Worm (Caenorhabditis elegans) whole organism, young adult: Measurements from ENCODE around the gene Y69A2AR.50.

Experiments used
- B0035.1 ChIP-seq: sonication (generic microtip); optimal IDR thresholded peaks from 2 replicates; lab custom pipeline; 2016; ENCODE audit warnings: missing genetic modification characterization, mild to moderate bottlenecking, missing compliant biosample characterization, missing genotype, missing genetic modification reagents
- D2030.7 ChIP-seq: fragments of 200-800 bp; sonication (Bioruptor generic); IDR thresholded peaks from 2 replicates; pipeline ENCODE4 v1.3.6; 2022; ENCODE audit warnings: missing genetic modification reagents, missing genetic modification characterization, missing compliant biosample characterization
- F37B4.10 ChIP-seq: fragments of 200-800 bp; sonication (Bioruptor generic); IDR thresholded peaks from 2 replicates; pipeline ENCODE4 v1.3.6; 2022; ENCODE audit warnings: missing genetic modification characterization, missing compliant biosample characterization
- F49E8.2 ChIP-seq: sonication (generic microtip); optimal IDR thresholded peaks from 3 replicates; lab custom pipeline; 2017; ENCODE audit warnings: missing genetic modification characterization, mild to moderate bottlenecking, missing compliant biosample characterization, antibody characterized with exemption, moderate library complexity; ENCODE audit not compliant: insufficient read depth
- F52B5.7 ChIP-seq: sonication (generic microtip); optimal IDR thresholded peaks from 2 replicates; lab custom pipeline; 2016; ENCODE audit warnings: mild to moderate bottlenecking, missing genetic modification characterization, missing compliant biosample characterization
- F55B11.4 ChIP-seq: sonication (generic microtip); optimal IDR thresholded peaks from 2 replicates; lab custom pipeline; 2016; ENCODE audit warnings: missing compliant biosample characterization, missing genetic modification characterization, borderline replicate concordance; ENCODE audit not compliant: insufficient read depth
- K12H6.12 ChIP-seq: fragments of 200-800 bp; sonication (Bioruptor generic); optimal IDR thresholded peaks from 2 replicates; lab custom pipeline; 2018; ENCODE audit warnings: mild to moderate bottlenecking, missing genetic modification characterization, missing compliant biosample characterization
- T07F8.4 ChIP-seq: sonication (generic microtip); optimal IDR thresholded peaks from 2 replicates; lab custom pipeline; 2016; ENCODE audit warnings: mild to moderate bottlenecking, missing genetic modification characterization, moderate library complexity, missing compliant biosample characterization
- T26A5.8 ChIP-seq: sonication (generic microtip); optimal IDR thresholded peaks from 2 replicates; lab custom pipeline; 2016; ENCODE audit warnings: missing genetic modification characterization, missing compliant biosample characterization
- Y79H2A.3 ChIP-seq: fragments of 200-800 bp; sonication (Bioruptor generic); conservative IDR thresholded peaks from 2 replicates; pipeline ENCODE4 v1.3.6; 2022; ENCODE audit warnings: missing genetic modification reagents, missing genetic modification characterization, missing compliant biosample characterization
- akir-1 ChIP-seq: fragments of 200-800 bp; sonication (Bioruptor generic); optimal IDR thresholded peaks from 2 replicates; lab custom pipeline; 2018; ENCODE audit warnings: mild to moderate bottlenecking, missing genetic modification characterization, moderate library complexity, missing compliant biosample characterization
- atf-7 ChIP-seq: sonication (generic microtip); optimal IDR thresholded peaks from 2 replicates; lab custom pipeline; 2017; ENCODE audit warnings: mild to moderate bottlenecking, missing genetic modification characterization, missing compliant biosample characterization
- attf-3 ChIP-seq: fragments of 200-800 bp; sonication (Bioruptor generic); conservative IDR thresholded peaks from 2 replicates; pipeline ENCODE4 v1.3.6; 2022; ENCODE audit warnings: missing genetic modification reagents, missing genetic modification characterization, missing compliant biosample characterization
- attf-5 ChIP-seq: fragments of 200-800 bp; sonication (Bioruptor generic); optimal IDR thresholded peaks from 2 replicates; lab custom pipeline; 2018; ENCODE audit warnings: mild to moderate bottlenecking, missing genetic modification characterization, missing compliant biosample characterization
- attf-6 ChIP-seq: fragments of 200-800 bp; sonication (Bioruptor generic); IDR thresholded peaks from 2 replicates; pipeline ENCODE4 v1.3.6; 2022; ENCODE audit warnings: missing genetic modification reagents, missing genetic modification characterization, missing compliant biosample characterization
- bed-2 ChIP-seq: fragments of 200-800 bp; sonication (Bioruptor generic); IDR thresholded peaks from 2 replicates; pipeline ENCODE4 v1.3.6; 2022; ENCODE audit warnings: missing genetic modification reagents, missing genetic modification characterization, missing compliant biosample characterization
- ceh-27 ChIP-seq: fragments of 200-800 bp; sonication (Bioruptor generic); optimal IDR thresholded peaks from 2 replicates; lab custom pipeline; 2018; ENCODE audit warnings: mild to moderate bottlenecking, missing genetic modification characterization, moderate library complexity, missing compliant biosample characterization
- ceh-40 ChIP-seq: fragments of 200-800 bp; sonication (Bioruptor generic); IDR thresholded peaks from 2 replicates; pipeline ENCODE4 v1.3.6; 2022; ENCODE audit warnings: missing genetic modification characterization, missing compliant biosample characterization
- dox-1 ChIP-seq: fragments of 200-800 bp; sonication (Bioruptor generic); IDR thresholded peaks from 2 replicates; pipeline ENCODE4 v1.3.6; 2022; ENCODE audit warnings: missing genetic modification reagents, missing genetic modification characterization, missing compliant biosample characterization
- dpl-1 ChIP-seq: fragments of 150-350 bp; optimal IDR thresholded peaks from 2 replicates; lab custom pipeline; 2014; ENCODE audit warnings: missing biosample characterization, missing genetic modification reagents, missing genetic modification characterization
- egl-18 ChIP-seq: fragments of 200-800 bp; sonication (Bioruptor generic); IDR thresholded peaks from 2 replicates; pipeline ENCODE4 v1.3.6; 2022; ENCODE audit warnings: missing genetic modification reagents, missing genetic modification characterization, missing compliant biosample characterization
- ekl-4 ChIP-seq: fragments of 200-800 bp; sonication (Bioruptor generic); IDR thresholded peaks from 2 replicates; pipeline ENCODE4 v1.3.6; 2022; ENCODE audit warnings: missing genetic modification reagents, missing genetic modification characterization, missing compliant biosample characterization
- ets-4 ChIP-seq: fragments of 200-800 bp; sonication (Bioruptor generic); optimal IDR thresholded peaks from 2 replicates; lab custom pipeline; 2018; ENCODE audit warnings: mild to moderate bottlenecking, missing genetic modification characterization, missing compliant biosample characterization
- gei-17 ChIP-seq: fragments of 200-800 bp; sonication (Bioruptor generic); optimal IDR thresholded peaks from 2 replicates; lab custom pipeline; 2018; ENCODE audit warnings: mild to moderate bottlenecking, missing genetic modification characterization, missing compliant biosample characterization
- hlh-26 ChIP-seq: fragments of 200-800 bp; sonication (Bioruptor generic); conservative IDR thresholded peaks from 2 replicates; pipeline ENCODE4 v1.3.6; 2022; ENCODE audit warnings: missing genetic modification reagents, missing genetic modification characterization, missing compliant biosample characterization
- hmg-1.2 ChIP-seq: fragments of 200-800 bp; sonication (Bioruptor generic); IDR thresholded peaks from 2 replicates; pipeline ENCODE4 v1.3.6; 2022; ENCODE audit warnings: missing genetic modification reagents, missing genetic modification characterization, missing compliant biosample characterization
- hrde-1 ChIP-seq: sonication (generic microtip); optimal IDR thresholded peaks from 2 replicates; lab custom pipeline; 2016; ENCODE audit warnings: missing genetic modification characterization, mild to moderate bottlenecking, missing compliant biosample characterization, moderate library complexity, missing genotype, missing genetic modification reagents, borderline replicate concordance
- let-607 ChIP-seq, 2 experiments: fragments of 200-800 bp in 1 of 2; sonication (Bioruptor generic) in 1 of 2; sonication (generic microtip) in 1 of 2; optimal IDR thresholded peaks; 2 replicates each; lab custom pipeline; 2016 to 2018; ENCODE audit warnings: mild to moderate bottlenecking in 2 of 2, missing compliant biosample characterization in 2 of 2, missing genetic modification characterization in 2 of 2, moderate library complexity in 2 of 2, missing genotype in 1 of 2
- lin-26 ChIP-seq: fragments of 200-800 bp; sonication (Bioruptor generic); IDR thresholded peaks from 2 replicates; pipeline ENCODE4 v1.3.6; 2022; ENCODE audit warnings: missing genetic modification reagents, missing genetic modification characterization, missing compliant biosample characterization
- lin-40 ChIP-seq: sonication (generic microtip); optimal IDR thresholded peaks from 2 replicates; lab custom pipeline; 2016; ENCODE audit warnings: missing genetic modification characterization, mild to moderate bottlenecking, missing compliant biosample characterization, missing genotype, missing genetic modification reagents
- madf-8 ChIP-seq: fragments of 200-800 bp; sonication (Bioruptor generic); conservative IDR thresholded peaks from 2 replicates; pipeline ENCODE4 v1.3.6; 2022; ENCODE audit warnings: missing genetic modification reagents, missing genetic modification characterization, missing compliant biosample characterization
- mel-28 ChIP-seq: sonication (generic microtip); optimal IDR thresholded peaks from 2 replicates; lab custom pipeline; 2016; ENCODE audit warnings: borderline replicate concordance, mild to moderate bottlenecking, missing genetic modification characterization, missing compliant biosample characterization
- mxl-1 ChIP-seq: sonication (generic microtip); optimal IDR thresholded peaks from 2 replicates; lab custom pipeline; 2016; ENCODE audit warnings: missing genetic modification characterization, missing compliant biosample characterization
- nfya-1 ChIP-seq: sonication (generic microtip); optimal IDR thresholded peaks from 2 replicates; lab custom pipeline; 2017; ENCODE audit warnings: antibody characterized with exemption, missing compliant biosample characterization, missing genetic modification characterization, borderline replicate concordance; ENCODE audit not compliant: insufficient read depth
- nhr-80 ChIP-seq: sonication (generic microtip); optimal IDR thresholded peaks from 2 replicates; lab custom pipeline; 2016; ENCODE audit warnings: missing genetic modification characterization, missing compliant biosample characterization
- nhr-90 ChIP-seq: sonication (generic microtip); optimal IDR thresholded peaks from 2 replicates; lab custom pipeline; 2016; ENCODE audit warnings: missing genotype, mild to moderate bottlenecking, missing genetic modification characterization, missing compliant biosample characterization
- rec-8 ChIP-seq, 2 experiments: sonication (generic microtip); optimal IDR thresholded peaks; 2 replicates each; lab custom pipeline; 2016; ENCODE audit warnings: mild to moderate bottlenecking in 2 of 2, missing genetic modification characterization in 2 of 2, missing genetic modification reagents in 2 of 2, missing genotype in 2 of 2, missing biosample characterization in 1 of 2, missing compliant biosample characterization in 1 of 2, moderate library complexity in 1 of 2
- snpc-1.3 ChIP-seq: sonication (generic microtip); optimal IDR thresholded peaks from 2 replicates; lab custom pipeline; 2017; ENCODE audit warnings: missing genetic modification characterization, mild to moderate bottlenecking, missing compliant biosample characterization, antibody characterized with exemption, moderate library complexity, missing genotype, missing genetic modification reagents; ENCODE audit not compliant: insufficient read depth
- tbx-9 ChIP-seq: sonication (generic microtip); optimal IDR thresholded peaks from 2 replicates; lab custom pipeline; 2016; ENCODE audit warnings: borderline replicate concordance, missing genetic modification characterization, inconsistent platforms, missing compliant biosample characterization
- unc-130 ChIP-seq: sonication (generic microtip); optimal IDR thresholded peaks from 2 replicates; lab custom pipeline; 2016; ENCODE audit warnings: missing genetic modification reagents, missing genetic modification characterization, missing compliant biosample characterization
- zfh-2 ChIP-seq: fragments of 200-800 bp; sonication (Bioruptor generic); conservative IDR thresholded peaks from 2 replicates; pipeline ENCODE4 v1.3.6; 2022; ENCODE audit warnings: missing genetic modification reagents, missing genetic modification characterization, missing compliant biosample characterization
- zim-3 ChIP-seq: sonication (generic microtip); optimal IDR thresholded peaks from 2 replicates; lab custom pipeline; 2017; ENCODE audit warnings: mild to moderate bottlenecking, missing genetic modification characterization, moderate library complexity, missing compliant biosample characterization
- ztf-22 ChIP-seq: fragments of 200-800 bp; sonication (Bioruptor generic); optimal IDR thresholded peaks from 2 replicates; lab custom pipeline; 2018; ENCODE audit warnings: mild to moderate bottlenecking, missing genetic modification characterization, moderate library complexity, missing compliant biosample characterization
- ztf-26 ChIP-seq: sonication (generic microtip); optimal IDR thresholded peaks from 2 replicates; lab custom pipeline; 2017; ENCODE audit warnings: missing genetic modification characterization, missing compliant biosample characterization
- ztf-3 ChIP-seq: fragments of 200-800 bp; sonication (Bioruptor generic); optimal IDR thresholded peaks from 2 replicates; lab custom pipeline; 2018; ENCODE audit warnings: mild to moderate bottlenecking, missing genetic modification characterization, missing compliant biosample characterization
- ztf-6 ChIP-seq: fragments of 200-800 bp; sonication (Bioruptor generic); IDR thresholded peaks from 2 replicates; pipeline ENCODE4 v1.3.6; 2022; ENCODE audit warnings: missing genetic modification reagents, missing genetic modification characterization, missing compliant biosample characterization

Y69A2AR.50 gene

ce11 chrIV:2607513-2608101, 45.4 kb downstream of the Y69A2AR.50 start, which contains the start of gene vamp-7 (continued):
- TF ChIP-seq mel-28 (tag; lab: Kevin White, UChicago) (peak; percentile 37), tbx-9 (no peak), snpc-1.3 (tag; lab: Kevin White, UChicago) (peak; percentile 51), F37B4.10 (no peak), F52B5.7 (tag; lab: Kevin White, UChicago) (no peak), atf-7 (no peak), B0035.1 (tag; lab: Kevin White, UChicago) (no peak), let-607 (tag; optimal IDR thresholded peaks at IDR 0.05; lab: Kevin White, UChicago) (no peak), unc-130 (GFP tag; lab: Kevin White, UChicago) (no peak), attf-3 (GFP tag; lab: Robert Waterston, UW) (peak; percentile 55; the same call in 1 of the 2 replicates), K12H6.12 (tag; lab: Kevin White, UChicago) (no peak), F55B11.4 (tag; lab: Kevin White, UChicago) (no peak), hrde-1 (peak; percentile 13), ztf-22 (GFP tag; lab: Kevin White, UChicago) (no peak), nhr-80 (tag; lab: Kevin White, UChicago) (no peak), Y79H2A.3 (GFP tag; lab: Robert Waterston, UW) (no peak), lin-26 (GFP tag; lab: Robert Waterston, UW) (0 out of 2 replicates have a peak, but pooled peaks have one; percentile 14), egl-18 (GFP tag; lab: Robert Waterston, UW) (no peak), rec-8 (tag; optimal IDR thresholded peaks at IDR 0.05; lab: Kevin White, UChicago) (no peak), dpl-1 (GFP tag; lab: Kevin White, UChicago) (peak; percentile 55), T07F8.4 (tag; lab: Kevin White, UChicago) (no peak), madf-8 (GFP tag; lab: Robert Waterston, UW) (peak; percentile 77), zfh-2 (GFP tag; lab: Robert Waterston, UW) (no peak), attf-5 (no peak), ceh-27 (no peak), ztf-3 (no peak), lin-40 (tag; lab: Kevin White, UChicago) (no peak), F49E8.2 (tag; lab: Kevin White, UChicago) (peak; percentile 55), ekl-4 (no peak), hlh-26 (GFP tag; lab: Robert Waterston, UW) (no peak), ets-4 (no peak), mxl-1 (tag; lab: Kevin White, UChicago) (no peak), gei-17 (GFP tag; lab: Kevin White, UChicago) (no peak), ceh-40 (no peak), nhr-90 (tag; lab: Kevin White, UChicago) (no peak), ztf-6 (GFP tag; lab: Robert Waterston, UW) (no peak), T26A5.8 (no peak), nfya-1 (tag; lab: Kevin White, UChicago) (no peak), hmg-1.2 (peak; percentile 24; the same call in 1 of the 2 replicates), attf-6 (peak; percentile 56; the same call in 1 of the 2 replicates), dox-1 (GFP tag; lab: Robert Waterston, UW) (no peak), zim-3 (tag; lab: Kevin White, UChicago) (no peak), D2030.7 (GFP tag; lab: Robert Waterston, UW) (no peak), akir-1 (GFP tag; lab: Kevin White, UChicago) (no peak), bed-2 (no peak), ztf-26 (tag; lab: Kevin White, UChicago) (no peak)
